Fruit fly (Drosophila melanogaster): ENCODE data around the gene CG43850.

DNA sequence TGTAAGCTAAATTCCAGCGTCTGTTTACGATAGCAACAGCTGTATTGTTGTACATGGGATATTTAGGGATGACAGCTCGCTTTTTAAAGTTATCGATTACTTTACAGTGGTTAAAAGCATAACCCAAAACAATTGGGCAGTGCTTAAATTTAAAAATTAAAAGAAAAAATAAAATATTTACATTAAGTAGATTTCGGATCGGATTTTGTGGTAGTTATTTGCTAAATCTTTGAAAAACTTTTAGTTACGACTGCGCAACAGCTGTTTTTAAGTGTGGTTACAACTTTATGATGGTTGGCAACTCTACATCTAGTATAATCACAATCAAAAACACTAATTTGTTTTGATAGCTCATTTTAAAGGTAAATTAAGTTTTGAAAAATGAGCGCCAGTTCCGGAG lies 28.0 kb upstream of the CG43850 start, which contains the start of the genes Ing5 and CG7099:
- TF ChIP-seq CG8478 (optimal IDR thresholded peaks at IDR 0.05) (no peak), CTCF (optimal IDR thresholded peaks at IDR 0.05) (no peak)

All from S2 (cell line).